Fruit fly (Drosophila melanogaster) whole organism, embryonic: ENCODE data around the gene CG10337.

Experiments
- ATbp ChIP-seq: fragments of 200-800 bp; sonication (Bioruptor generic); optimal IDR thresholded peaks from 2 replicates; lab custom pipeline; 2017; ENCODE audit warnings: missing biosample characterization, mild to moderate bottlenecking, missing genetic modification characterization, missing genetic modification reagents
- BEAF-32 ChIP-seq: fragments of 200-800 bp; sonication (Bioruptor generic); optimal IDR thresholded peaks from 3 replicates; lab custom pipeline; 2017; ENCODE audit warnings: missing biosample characterization, missing genetic modification characterization, mild to moderate bottlenecking, moderate library complexity, missing genetic modification reagents
- CG10321 ChIP-seq: fragments of 200-800 bp; sonication (Bioruptor generic); IDR thresholded peaks from 2 replicates; pipeline ENCODE4 v1.3.6; 2022; ENCODE audit warnings: missing biosample characterization, missing genetic modification characterization
- CG11398 ChIP-seq: fragments of 200-800 bp; sonication (Bioruptor generic); optimal IDR thresholded peaks from 2 replicates; lab custom pipeline; 2016; ENCODE audit warnings: missing biosample characterization, missing genetic modification characterization
- CG11695 ChIP-seq: fragments of 200-800 bp; sonication (Bioruptor generic); IDR thresholded peaks from 3 replicates; pipeline ENCODE4 v1.3.6; 2022; ENCODE audit warnings: missing biosample characterization, missing genetic modification characterization
- CG13287 ChIP-seq: fragments of 200-800 bp; sonication (Bioruptor generic); IDR thresholded peaks from 2 replicates; pipeline ENCODE4 v1.3.6; 2022; ENCODE audit warnings: missing biosample characterization, missing genetic modification characterization; ENCODE audit not compliant: partially characterized antibody
- CG17568 ChIP-seq: fragments of 200-800 bp; sonication (Bioruptor generic); optimal IDR thresholded peaks from 2 replicates; lab custom pipeline; 2018; ENCODE audit warnings: missing biosample characterization, mild to moderate bottlenecking, missing genetic modification characterization, moderate library complexity
- CG18011 ChIP-seq: fragments of 200-800 bp; sonication (Bioruptor generic); optimal IDR thresholded peaks from 2 replicates; lab custom pipeline; 2017; ENCODE audit warnings: missing biosample characterization, missing genetic modification characterization, mild to moderate bottlenecking, moderate library complexity, missing genotype
- CG30020 ChIP-seq: fragments of 200-800 bp; optimal IDR thresholded peaks from 2 replicates; lab custom pipeline; 2019; ENCODE audit warnings: missing biosample characterization, mild to moderate bottlenecking, missing genetic modification characterization, moderate library complexity
- CG3281 ChIP-seq: fragments of 200-800 bp; sonication (Bioruptor generic); optimal IDR thresholded peaks from 3 replicates; lab custom pipeline; 2017; ENCODE audit warnings: missing biosample characterization, mild to moderate bottlenecking, missing genetic modification characterization
- CG4617 ChIP-seq: fragments of 200-800 bp; sonication (Bioruptor generic); optimal IDR thresholded peaks from 3 replicates; lab custom pipeline; 2016; ENCODE audit warnings: missing biosample characterization, missing genetic modification characterization, borderline replicate concordance
- CG4707 ChIP-seq: fragments of 200-800 bp; sonication (Bioruptor generic); optimal IDR thresholded peaks from 2 replicates; lab custom pipeline; 2018; ENCODE audit warnings: missing biosample characterization, mild to moderate bottlenecking, missing genetic modification characterization, moderate library complexity
- CG6683 ChIP-seq: fragments of 200-800 bp; sonication (Bioruptor generic); optimal IDR thresholded peaks from 2 replicates; lab custom pipeline; 2017; ENCODE audit warnings: missing biosample characterization, mild to moderate bottlenecking, missing genetic modification characterization, missing genetic modification reagents
- CG6689 ChIP-seq: fragments of 200-800 bp; sonication (Bioruptor generic); IDR thresholded peaks from 2 replicates; pipeline ENCODE4 v1.3.6; 2022; ENCODE audit warnings: missing biosample characterization, missing genetic modification characterization
- CG8281 ChIP-seq: fragments of 200-800 bp; sonication (Bioruptor generic); optimal IDR thresholded peaks from 2 replicates; lab custom pipeline; 2018; ENCODE audit warnings: missing biosample characterization, mild to moderate bottlenecking, missing genetic modification characterization, moderate library complexity
- Camta ChIP-seq: fragments of 200-800 bp; sonication (Bioruptor generic); optimal IDR thresholded peaks from 2 replicates; lab custom pipeline; 2016; ENCODE audit warnings: missing biosample characterization, missing genetic modification characterization
- CrebB ChIP-seq: fragments of 200-800 bp; sonication (Bioruptor generic); optimal IDR thresholded peaks from 3 replicates; lab custom pipeline; 2018; ENCODE audit warnings: missing biosample characterization, mild to moderate bottlenecking, missing genetic modification characterization
- Dbx ChIP-seq: fragments of 200-800 bp; sonication (Bioruptor generic); IDR thresholded peaks from 3 replicates; pipeline ENCODE4 v1.3.6; 2022; ENCODE audit warnings: missing biosample characterization, missing genetic modification characterization
- Ets97D ChIP-seq: fragments of 200-800 bp; sonication (Bioruptor generic); optimal IDR thresholded peaks from 3 replicates; lab custom pipeline; 2016; ENCODE audit warnings: missing biosample characterization, missing genetic modification characterization
- Fer1 ChIP-seq: fragments of 200-800 bp; sonication (Bioruptor generic); optimal IDR thresholded peaks from 2 replicates; lab custom pipeline; 2017; ENCODE audit warnings: missing biosample characterization, mild to moderate bottlenecking, missing genetic modification characterization
- Fer3 ChIP-seq: fragments of 200-800 bp; sonication (Bioruptor generic); optimal IDR thresholded peaks from 2 replicates; lab custom pipeline; 2018; ENCODE audit warnings: missing biosample characterization, mild to moderate bottlenecking, missing genetic modification characterization, moderate library complexity
- H15 ChIP-seq: fragments of 200-800 bp; sonication (Bioruptor generic); IDR thresholded peaks from 3 replicates; pipeline ENCODE4 v1.3.6; 2022; ENCODE audit warnings: missing biosample characterization, missing genetic modification characterization
- H2.0 ChIP-seq: fragments of 200-800 bp; sonication (Bioruptor generic); IDR thresholded peaks from 2 replicates; pipeline ENCODE4 v1.3.6; 2022; ENCODE audit warnings: missing biosample characterization, missing genetic modification characterization
- HHEX ChIP-seq: fragments of 200-800 bp; sonication (Bioruptor generic); optimal IDR thresholded peaks from 3 replicates; lab custom pipeline; 2017; ENCODE audit warnings: missing biosample characterization, mild to moderate bottlenecking, missing genetic modification characterization, missing genetic modification reagents
- HLH3B ChIP-seq: fragments of 200-800 bp; sonication (Bioruptor generic); IDR thresholded peaks from 2 replicates; pipeline ENCODE4 v1.3.6; 2022; ENCODE audit warnings: missing biosample characterization, missing genetic modification characterization
- Hmr ChIP-seq: fragments of 200-800 bp; sonication (Bioruptor generic); optimal IDR thresholded peaks from 3 replicates; lab custom pipeline; 2017; ENCODE audit warnings: mild to moderate bottlenecking, missing biosample characterization, missing genetic modification reagents, missing genetic modification characterization
- Meics ChIP-seq: fragments of 200-800 bp; sonication (Bioruptor generic); optimal IDR thresholded peaks from 2 replicates; lab custom pipeline; 2017; ENCODE audit warnings: missing biosample characterization, mild to moderate bottlenecking, missing genetic modification characterization
- Six4 ChIP-seq: fragments of 200-800 bp; sonication (Bioruptor generic); optimal IDR thresholded peaks from 2 replicates; lab custom pipeline; 2016; ENCODE audit warnings: missing biosample characterization, missing genetic modification characterization
- Usf ChIP-seq: fragments of 200-800 bp; sonication (Bioruptor generic); optimal IDR thresholded peaks from 2 replicates; lab custom pipeline; 2017; ENCODE audit warnings: missing genotype, missing biosample characterization, missing genetic modification characterization
- al ChIP-seq: fragments of 200-800 bp; sonication (Bioruptor generic); IDR thresholded peaks from 2 replicates; pipeline ENCODE4 v1.3.6; 2022; ENCODE audit warnings: missing biosample characterization, missing genetic modification characterization
- ara ChIP-seq: fragments of 200-800 bp; sonication (Bioruptor generic); IDR thresholded peaks from 2 replicates; pipeline ENCODE4 v1.3.6; 2022; ENCODE audit warnings: missing biosample characterization, missing genetic modification characterization
- bab2 ChIP-seq: fragments of 200-800 bp; sonication (Bioruptor generic); optimal IDR thresholded peaks from 2 replicates; lab custom pipeline; 2016; ENCODE audit warnings: missing biosample characterization, missing genetic modification characterization
- dm ChIP-seq: fragments of 200-800 bp; sonication (Bioruptor generic); optimal IDR thresholded peaks from 3 replicates; lab custom pipeline; 2016; ENCODE audit warnings: missing biosample characterization, missing genetic modification characterization
- emc ChIP-seq: fragments of 200-800 bp; sonication (Bioruptor generic); optimal IDR thresholded peaks from 2 replicates; lab custom pipeline; 2016; ENCODE audit warnings: missing biosample characterization, missing genetic modification characterization
- hbn ChIP-seq: fragments of 200-800 bp; sonication (Bioruptor generic); IDR thresholded peaks from 2 replicates; pipeline ENCODE4 v1.3.6; 2022; ENCODE audit warnings: missing biosample characterization, missing genetic modification characterization; ENCODE audit not compliant: partially characterized antibody
- hkb ChIP-seq, 2 experiments: fragments of 200-800 bp in 1 of 2; fragments of >200 bp in 1 of 2; sonication (Bioruptor generic) in 1 of 2; IDR thresholded peaks in 1 of 2; optimal IDR thresholded peaks in 1 of 2; 2 replicates each; pipeline versions ENCODE4 v1.3.6 to Lab custom; 2017 to 2022; ENCODE audit warnings: missing biosample characterization in 1 of 2, missing genetic modification characterization in 1 of 2
- jumu ChIP-seq: fragments of 200-800 bp; sonication (Bioruptor generic); optimal IDR thresholded peaks from 3 replicates; lab custom pipeline; 2016; ENCODE audit warnings: missing biosample characterization, missing genetic modification characterization
- ken ChIP-seq: fragments of 200-800 bp; sonication (Bioruptor generic); IDR thresholded peaks from 3 replicates; pipeline ENCODE4 v1.3.6; 2022; ENCODE audit warnings: missing biosample characterization, missing genetic modification characterization
- peb ChIP-seq: fragments of 200-800 bp; sonication (Bioruptor generic); IDR thresholded peaks from 2 replicates; pipeline ENCODE4 v1.3.6; 2022; ENCODE audit warnings: missing biosample characterization, missing genetic modification characterization
- prd ChIP-seq, 3 experiments: fragments of >200 bp in 2 of 3; fragments of 200-800 bp in 1 of 3; sonication (Bioruptor generic) in 1 of 3; optimal IDR thresholded peaks in 2 of 3; IDR thresholded peaks in 1 of 3; 2 replicates in 2 of 3; 3 replicates in 1 of 3; pipeline versions ENCODE4 v1.3.6 to Lab custom; 2017 to 2022; ENCODE audit warnings: missing biosample characterization in 1 of 3, missing genetic modification characterization in 1 of 3
- sens-2 ChIP-seq: fragments of 200-800 bp; sonication (Bioruptor generic); IDR thresholded peaks from 2 replicates; pipeline ENCODE4 v1.3.6; 2022; ENCODE audit warnings: missing biosample characterization, missing genetic modification characterization
- sisA ChIP-seq: fragments of 200-800 bp; sonication (Bioruptor generic); IDR thresholded peaks from 2 replicates; pipeline ENCODE4 v1.3.6; 2022; ENCODE audit warnings: missing biosample characterization, missing genetic modification characterization
- slbo ChIP-seq: fragments of 200-800 bp; sonication (Bioruptor generic); IDR thresholded peaks from 2 replicates; pipeline ENCODE4 v1.3.6; 2022; ENCODE audit warnings: missing biosample characterization, missing genetic modification characterization
- tgo ChIP-seq: fragments of 200-800 bp; sonication (Bioruptor generic); IDR thresholded peaks from 3 replicates; pipeline ENCODE4 v1.3.6; 2022; ENCODE audit warnings: missing biosample characterization, missing genetic modification characterization
- tll ChIP-seq, 2 experiments: fragments of 200-800 bp in 1 of 2; fragments of >200 bp in 1 of 2; sonication (Bioruptor generic) in 1 of 2; optimal IDR thresholded peaks; 2 replicates each; lab custom pipeline; 2017 to 2019; ENCODE audit warnings: missing biosample characterization in 2 of 2, missing genetic modification characterization in 2 of 2, mild to moderate bottlenecking in 1 of 2, moderate library complexity in 1 of 2
- tna ChIP-seq: fragments of 200-800 bp; sonication (Bioruptor generic); IDR thresholded peaks from 2 replicates; pipeline ENCODE4 v1.3.6; 2022; ENCODE audit warnings: missing biosample characterization, missing genetic modification characterization; ENCODE audit not compliant: partially characterized antibody
- twi ChIP-seq: fragments of 200-800 bp; optimal IDR thresholded peaks from 2 replicates; lab custom pipeline; 2019; ENCODE audit warnings: missing biosample characterization, mild to moderate bottlenecking, missing genetic modification characterization, moderate library complexity
- zen ChIP-seq: fragments of 200-800 bp; sonication (Bioruptor generic); optimal IDR thresholded peaks from 3 replicates; lab custom pipeline; 2018; ENCODE audit warnings: missing biosample characterization, mild to moderate bottlenecking, missing genetic modification characterization, moderate library complexity

The CG10337 gene

dm6 chr2L:19517154-19517814 lies 29.5 kb downstream of the CG10337 start, which contains the start of gene Hasp (continued):
- TF ChIP-seq bab2 (GFP tag; lab: Kevin White, UChicago) (no peak), slbo (GFP tag; lab: Robert Waterston, UW) (peak; percentile 59), zen (tag; lab: Kevin White, UChicago) (no peak), Hmr (GFP tag; lab: Kevin White, UChicago) (peak; percentile 43), tll (GFP tag; optimal IDR thresholded peaks at IDR 0.05; lab: Kevin White, UChicago) (no peak), tna (GFP tag; lab: Robert Waterston, UW) (peak; percentile 96), HLH3B (GFP tag; lab: Robert Waterston, UW) (peak; percentile 45; the same call in 1 of the 2 replicates), HHEX (GFP tag; lab: Kevin White, UChicago) (peak; percentile 39), Fer3 (tag; lab: Kevin White, UChicago) (peak; percentile 56), Fer1 (peak; percentile 55), peb (GFP tag; lab: Robert Waterston, UW) (no peak), sens-2 (GFP tag; lab: Robert Waterston, UW) (no peak), prd (optimal IDR thresholded peaks at IDR 0.05; lab: Kevin White, UChicago) (no peak), prd (GFP tag; IDR thresholded peaks at IDR 0.05; lab: Robert Waterston, UW) (peak; percentile 36), H2.0 (GFP tag; lab: Robert Waterston, UW) (0 out of 2 replicates have a peak, but pooled peaks have one; percentile 19), ken (peak; percentile 21; the same call in 1 of the 3 replicates), CG6683 (GFP tag; lab: Kevin White, UChicago) (peak; percentile 10), CG3281 (GFP tag; lab: Kevin White, UChicago) (peak; percentile 64), CG17568 (GFP tag; lab: Kevin White, UChicago) (no peak), CG4707 (peak; percentile 79), dm (GFP tag; lab: Kevin White, UChicago) (no peak), Six4 (GFP tag; lab: Kevin White, UChicago) (peak; percentile 77), ara (GFP tag; lab: Robert Waterston, UW) (peak; percentile 44; the same call in 1 of the 2 replicates), Usf (no peak), al (no peak), emc (GFP tag; lab: Kevin White, UChicago) (no peak), tgo (GFP tag; lab: Robert Waterston, UW) (peak; percentile 67; the same call in 2 of the 3 replicates), CG30020 (tag; lab: Kevin White, UChicago) (peak; percentile 2), Meics (GFP tag; lab: Kevin White, UChicago) (peak; percentile 67), Dbx (GFP tag; lab: Robert Waterston, UW) (no peak), CG4617 (GFP tag; lab: Kevin White, UChicago) (peak; percentile 2), hbn (GFP tag; lab: Robert Waterston, UW) (peak; percentile 53; the same call in 1 of the 2 replicates), hkb (optimal IDR thresholded peaks at IDR 0.05; lab: Kevin White, UChicago) (no peak), hkb (GFP tag; IDR thresholded peaks at IDR 0.05; lab: Robert Waterston, UW) (peak; percentile 52; the same call in 1 of the 2 replicates), BEAF-32 (peak; percentile 4), CG10321 (GFP tag; lab: Robert Waterston, UW) (no peak), H15 (GFP tag; lab: Robert Waterston, UW) (no peak), CG11695 (GFP tag; lab: Robert Waterston, UW) (peak; percentile 48; the same call in 1 of the 3 replicates), CG8281 (tag; lab: Kevin White, UChicago) (no peak), Camta (GFP tag; lab: Kevin White, UChicago) (no peak), ATbp (GFP tag; lab: Kevin White, UChicago) (peak; percentile 44), sisA (GFP tag; lab: Robert Waterston, UW) (peak; percentile 45), CG18011 (peak; percentile 12), Ets97D (peak; percentile 55), CG6689 (GFP tag; lab: Robert Waterston, UW) (peak; percentile 39; the same call in 1 of the 2 replicates), twi (tag; lab: Kevin White, UChicago) (no peak), jumu (GFP tag; lab: Kevin White, UChicago) (no peak), CG11398 (no peak), CrebB (tag; lab: Kevin White, UChicago) (no peak), CG13287 (GFP tag; lab: Robert Waterston, UW) (peak; percentile 77)
